Worm (Caenorhabditis elegans) whole organism, L2 larva: ENCODE results near the gene H41C03.3.
"Not testable (repeated sequence)": the region's sequence is repeated elsewhere in the genome, so short reads cannot be mapped to it uniquely, and the experiment has no call there.

ENCODE experiments used
- egl-27 ChIP-seq: sonication (generic microtip); optimal IDR thresholded peaks from 3 replicates; lab custom pipeline; 2017; ENCODE audit warnings: missing biosample characterization, missing genetic modification reagents, missing genetic modification characterization
- lin-39 ChIP-seq: fragments of 150-350 bp; optimal IDR thresholded peaks from 2 replicates; lab custom pipeline; 2014; ENCODE audit warnings: missing biosample characterization, missing genetic modification reagents, missing genetic modification characterization
- skn-1 ChIP-seq: sonication (generic microtip); optimal IDR thresholded peaks from 2 replicates; lab custom pipeline; 2017; ENCODE audit warnings: missing biosample characterization, missing genetic modification characterization
- unc-39 ChIP-seq: fragments of 150-350 bp; optimal IDR thresholded peaks from 2 replicates; lab custom pipeline; 2014; ENCODE audit warnings: missing biosample characterization, missing genetic modification characterization
- unc-62 ChIP-seq: fragments of 150-350 bp; optimal IDR thresholded peaks from 2 replicates; lab custom pipeline; 2014; ENCODE audit warnings: missing biosample characterization, missing genetic modification reagents, missing genetic modification characterization
- zag-1 ChIP-seq: fragments of 150-350 bp; optimal IDR thresholded peaks from 2 replicates; lab custom pipeline; 2014; ENCODE audit warnings: missing biosample characterization, missing genetic modification characterization

DNA sequence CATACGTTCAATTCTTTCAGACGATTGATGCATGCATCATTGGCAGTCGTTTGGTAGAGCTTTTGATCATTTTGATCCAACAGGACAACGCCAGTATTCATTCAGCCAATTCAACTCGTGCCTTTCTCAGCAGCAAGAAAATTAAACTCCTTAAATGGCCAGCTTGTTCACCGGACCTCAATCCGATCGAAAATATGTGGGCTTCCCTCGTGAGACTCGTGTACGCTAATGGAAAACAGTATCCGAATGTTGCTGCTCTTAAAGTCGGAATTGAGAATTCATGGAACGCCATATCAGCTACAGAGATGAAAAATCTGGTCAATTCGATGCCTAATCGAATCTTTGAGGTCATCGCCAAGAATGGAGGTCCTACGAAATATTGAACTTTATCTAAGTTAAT is 30.2 kb upstream of the H41C03.3 start, which contains the start of gene wago-5:
- not testable (repeated sequence) for TF ChIP-seq unc-62 (GFP tag; lab: Kevin White, UChicago); egl-27 (tag; lab: Kevin White, UChicago); skn-1 (tag; lab: Kevin White, UChicago); unc-39 (tag; lab: Kevin White, UChicago); lin-39; zag-1 (tag; lab: Kevin White, UChicago)
